Fruit fly (Drosophila melanogaster) whole organism, embryonic: Measurements from ENCODE around the gene CG34253.

Experiments used
- Abd-B ChIP-seq: fragments of 200-800 bp; sonication (Bioruptor generic); optimal IDR thresholded peaks from 2 replicates; lab custom pipeline; 2018; ENCODE audit warnings: missing biosample characterization, mild to moderate bottlenecking, missing genetic modification characterization, moderate library complexity
- Antp ChIP-seq: fragments of 200-800 bp; sonication (Bioruptor generic); optimal IDR thresholded peaks from 3 replicates; lab custom pipeline; 2016; ENCODE audit warnings: missing biosample characterization, missing genetic modification characterization
- Asciz ChIP-seq: fragments of 200-800 bp; sonication (Bioruptor generic); optimal IDR thresholded peaks from 2 replicates; lab custom pipeline; 2017; ENCODE audit warnings: missing biosample characterization, mild to moderate bottlenecking, missing genetic modification characterization, missing genetic modification reagents
- Atf6 ChIP-seq: fragments of 200-800 bp; sonication (Bioruptor generic); IDR thresholded peaks from 2 replicates; pipeline ENCODE4 v1.3.6; 2022; ENCODE audit warnings: missing biosample characterization, missing genetic modification characterization
- BEAF-32 ChIP-seq: fragments of 200-800 bp; sonication (Bioruptor generic); optimal IDR thresholded peaks from 3 replicates; lab custom pipeline; 2017; ENCODE audit warnings: missing biosample characterization, missing genetic modification characterization, mild to moderate bottlenecking, moderate library complexity, missing genetic modification reagents
- C15 ChIP-seq: fragments of 200-800 bp; sonication (Bioruptor generic); IDR thresholded peaks from 3 replicates; pipeline ENCODE4 v1.3.6; 2022; ENCODE audit warnings: missing biosample characterization, missing genetic modification characterization
- CG10147 ChIP-seq: fragments of 200-800 bp; sonication (Bioruptor generic); optimal IDR thresholded peaks from 2 replicates; lab custom pipeline; 2019; ENCODE audit warnings: missing biosample characterization, mild to moderate bottlenecking, missing genetic modification characterization, moderate library complexity
- CG10431 ChIP-seq: fragments of 200-800 bp; sonication (Bioruptor generic); optimal IDR thresholded peaks from 3 replicates; lab custom pipeline; 2018; ENCODE audit warnings: missing biosample characterization, mild to moderate bottlenecking, missing genetic modification characterization
- CG10543 ChIP-seq: fragments of 200-800 bp; sonication (Bioruptor generic); optimal IDR thresholded peaks from 3 replicates; lab custom pipeline; 2017; ENCODE audit warnings: missing biosample characterization, mild to moderate bottlenecking, missing genetic modification characterization, moderate library complexity
- CG12299 ChIP-seq: fragments of 200-800 bp; sonication (Bioruptor generic); optimal IDR thresholded peaks from 2 replicates; lab custom pipeline; 2018; ENCODE audit warnings: missing biosample characterization, mild to moderate bottlenecking, missing genetic modification characterization
- CG13296 ChIP-seq: fragments of 200-800 bp; sonication (Bioruptor generic); optimal IDR thresholded peaks from 3 replicates; lab custom pipeline; 2018; ENCODE audit warnings: missing biosample characterization, mild to moderate bottlenecking, missing genetic modification characterization
- CG15696 ChIP-seq: fragments of 200-800 bp; sonication (Bioruptor generic); optimal IDR thresholded peaks from 2 replicates; lab custom pipeline; 2019; ENCODE audit warnings: missing biosample characterization, mild to moderate bottlenecking, missing genetic modification characterization, moderate library complexity
- CG17186 ChIP-seq: fragments of 200-800 bp; sonication (Bioruptor generic); optimal IDR thresholded peaks from 3 replicates; lab custom pipeline; 2017; ENCODE audit warnings: missing biosample characterization, missing genetic modification reagents, missing genetic modification characterization
- CG1792 ChIP-seq: fragments of 200-800 bp; sonication (Bioruptor generic); optimal IDR thresholded peaks from 2 replicates; lab custom pipeline; 2016; ENCODE audit warnings: missing biosample characterization, missing genetic modification characterization
- CG18764 ChIP-seq: fragments of 200-800 bp; sonication (Bioruptor generic); optimal IDR thresholded peaks from 3 replicates; lab custom pipeline; 2016; ENCODE audit warnings: missing biosample characterization, missing genetic modification characterization
- CG32772 ChIP-seq: fragments of 200-800 bp; sonication (Bioruptor generic); IDR thresholded peaks from 2 replicates; pipeline ENCODE4 v1.3.6; 2022; ENCODE audit warnings: missing biosample characterization, missing genetic modification characterization
- CG5180 ChIP-seq: fragments of 200-800 bp; sonication (Bioruptor generic); optimal IDR thresholded peaks from 3 replicates; lab custom pipeline; 2017; ENCODE audit warnings: missing biosample characterization, missing genetic modification characterization, mild to moderate bottlenecking, moderate library complexity, missing genetic modification reagents
- CG8281 ChIP-seq: fragments of 200-800 bp; sonication (Bioruptor generic); optimal IDR thresholded peaks from 2 replicates; lab custom pipeline; 2018; ENCODE audit warnings: missing biosample characterization, mild to moderate bottlenecking, missing genetic modification characterization, moderate library complexity
- CG9876 ChIP-seq: fragments of 200-800 bp; sonication (Bioruptor generic); optimal IDR thresholded peaks from 2 replicates; lab custom pipeline; 2016; ENCODE audit warnings: missing biosample characterization, missing genetic modification characterization
- CTCF ChIP-seq: fragments of 200-800 bp; sonication (Bioruptor generic); optimal IDR thresholded peaks from 2 replicates; lab custom pipeline; 2017; ENCODE audit warnings: missing biosample characterization, mild to moderate bottlenecking, missing genetic modification characterization, moderate library complexity
- Camta ChIP-seq: fragments of 200-800 bp; sonication (Bioruptor generic); optimal IDR thresholded peaks from 2 replicates; lab custom pipeline; 2016; ENCODE audit warnings: missing biosample characterization, missing genetic modification characterization
- D19B ChIP-seq: fragments of 200-800 bp; sonication (Bioruptor generic); optimal IDR thresholded peaks from 2 replicates; lab custom pipeline; 2017; ENCODE audit warnings: missing biosample characterization, mild to moderate bottlenecking, missing genetic modification characterization
- Dad ChIP-seq: fragments of 200-800 bp; sonication (Bioruptor generic); optimal IDR thresholded peaks from 3 replicates; lab custom pipeline; 2016; ENCODE audit warnings: missing biosample characterization, missing genetic modification characterization
- Dbx ChIP-seq: fragments of 200-800 bp; sonication (Bioruptor generic); IDR thresholded peaks from 3 replicates; pipeline ENCODE4 v1.3.6; 2022; ENCODE audit warnings: missing biosample characterization, missing genetic modification characterization
- Dip2 ChIP-seq: fragments of 200-800 bp; sonication (Bioruptor generic); IDR thresholded peaks from 2 replicates; pipeline ENCODE4 v1.3.6; 2022; ENCODE audit warnings: missing biosample characterization, missing genetic modification characterization
- Dll ChIP-seq: fragments of 200-800 bp; sonication (Bioruptor generic); IDR thresholded peaks from 4 replicates; pipeline ENCODE4 v1.3.6; 2022; ENCODE audit warnings: missing biosample characterization, missing genetic modification characterization; ENCODE audit not compliant: partially characterized antibody
- Doc2 ChIP-seq: fragments of 200-800 bp; sonication (Bioruptor generic); IDR thresholded peaks from 2 replicates; pipeline ENCODE4 v1.3.6; 2022; ENCODE audit warnings: missing biosample characterization, missing genetic modification characterization
- E2f2 ChIP-seq: fragments of 200-800 bp; sonication (Bioruptor generic); IDR thresholded peaks from 2 replicates; pipeline ENCODE4 v1.3.6; 2022; ENCODE audit warnings: missing biosample characterization, missing genetic modification characterization
- Eip74EF ChIP-seq, 2 experiments: fragments of 200-800 bp in 1 of 2; fragments of >200 bp in 1 of 2; sonication (Bioruptor generic) in 1 of 2; optimal IDR thresholded peaks; 2 replicates each; lab custom pipeline; 2017 to 2019; ENCODE audit warnings: missing biosample characterization in 2 of 2, missing genetic modification characterization in 2 of 2, mild to moderate bottlenecking in 1 of 2, moderate library complexity in 1 of 2
- Elba2 ChIP-seq: fragments of 200-800 bp; sonication (Bioruptor generic); optimal IDR thresholded peaks from 3 replicates; lab custom pipeline; 2016; ENCODE audit warnings: missing biosample characterization, missing genetic modification characterization
- Ets65A ChIP-seq: fragments of 200-800 bp; sonication (Bioruptor generic); peaks from one replicate; lab custom pipeline; 2016; ENCODE audit warnings: missing biosample characterization, missing genetic modification characterization
- Fer1 ChIP-seq: fragments of 200-800 bp; sonication (Bioruptor generic); optimal IDR thresholded peaks from 2 replicates; lab custom pipeline; 2017; ENCODE audit warnings: missing biosample characterization, mild to moderate bottlenecking, missing genetic modification characterization
- Fer3 ChIP-seq: fragments of 200-800 bp; sonication (Bioruptor generic); optimal IDR thresholded peaks from 2 replicates; lab custom pipeline; 2018; ENCODE audit warnings: missing biosample characterization, mild to moderate bottlenecking, missing genetic modification characterization, moderate library complexity
- HLH4C ChIP-seq: fragments of 200-800 bp; sonication (Bioruptor generic); IDR thresholded peaks from 3 replicates; pipeline ENCODE4 v1.3.6; 2022; ENCODE audit warnings: missing biosample characterization, missing genetic modification characterization; ENCODE audit not compliant: partially characterized antibody
- HmgZ ChIP-seq: fragments of 200-800 bp; sonication (Bioruptor generic); optimal IDR thresholded peaks from 2 replicates; lab custom pipeline; 2018; ENCODE audit warnings: missing biosample characterization, mild to moderate bottlenecking, missing genetic modification characterization
- Hmx ChIP-seq: fragments of 200-800 bp; sonication (Bioruptor generic); optimal IDR thresholded peaks from 2 replicates; lab custom pipeline; 2016; ENCODE audit warnings: missing biosample characterization, missing genetic modification characterization
- Mes4 ChIP-seq: fragments of 200-800 bp; sonication (Bioruptor generic); optimal IDR thresholded peaks from 2 replicates; lab custom pipeline; 2016; ENCODE audit warnings: missing biosample characterization, missing genetic modification characterization
- Opbp ChIP-seq: fragments of 200-800 bp; sonication (Bioruptor generic); IDR thresholded peaks from 3 replicates; pipeline ENCODE4 v1.3.6; 2022; ENCODE audit warnings: missing biosample characterization, missing genetic modification characterization; ENCODE audit not compliant: partially characterized antibody
- Rfx ChIP-seq: fragments of 200-800 bp; sonication (Bioruptor generic); IDR thresholded peaks from 2 replicates; pipeline ENCODE4 v1.3.6; 2022; ENCODE audit warnings: missing biosample characterization, missing genetic modification characterization
- Scr ChIP-seq: fragments of 200-800 bp; sonication (Bioruptor generic); IDR thresholded peaks from 2 replicates; pipeline ENCODE4 v1.3.6; 2022; ENCODE audit warnings: missing biosample characterization, missing genetic modification characterization; ENCODE audit not compliant: partially characterized antibody
- Six4 ChIP-seq: fragments of 200-800 bp; sonication (Bioruptor generic); optimal IDR thresholded peaks from 2 replicates; lab custom pipeline; 2016; ENCODE audit warnings: missing biosample characterization, missing genetic modification characterization
- amos ChIP-seq: fragments of 200-800 bp; sonication (Bioruptor generic); IDR thresholded peaks from 2 replicates; pipeline ENCODE4 v1.3.6; 2022; ENCODE audit warnings: missing biosample characterization, missing genetic modification characterization; ENCODE audit not compliant: partially characterized antibody
- ara ChIP-seq: fragments of 200-800 bp; sonication (Bioruptor generic); IDR thresholded peaks from 2 replicates; pipeline ENCODE4 v1.3.6; 2022; ENCODE audit warnings: missing biosample characterization, missing genetic modification characterization
- az2 ChIP-seq: fragments of 200-800 bp; sonication (Bioruptor generic); optimal IDR thresholded peaks from 3 replicates; lab custom pipeline; 2016; ENCODE audit warnings: missing biosample characterization, missing genetic modification characterization
- br ChIP-seq: fragments of >200 bp; optimal IDR thresholded peaks from 2 replicates; lab custom pipeline; 2017
- cas ChIP-seq: fragments of 200-800 bp; sonication (Bioruptor generic); IDR thresholded peaks from 2 replicates; pipeline ENCODE4 v1.3.6; 2022; ENCODE audit warnings: missing biosample characterization, missing genetic modification characterization
- emc ChIP-seq: fragments of 200-800 bp; sonication (Bioruptor generic); optimal IDR thresholded peaks from 2 replicates; lab custom pipeline; 2016; ENCODE audit warnings: missing biosample characterization, missing genetic modification characterization
- nerfin-2 ChIP-seq: fragments of 200-800 bp; sonication (Bioruptor generic); IDR thresholded peaks from 2 replicates; pipeline ENCODE4 v1.3.6; 2022; ENCODE audit warnings: missing biosample characterization, missing genetic modification characterization; ENCODE audit not compliant: partially characterized antibody
- pum ChIP-seq: fragments of 200-800 bp; sonication (Bioruptor generic); optimal IDR thresholded peaks from 2 replicates; lab custom pipeline; 2016; ENCODE audit warnings: missing biosample characterization, missing genetic modification characterization
- ranshi ChIP-seq: fragments of 200-800 bp; sonication (Bioruptor generic); IDR thresholded peaks from 2 replicates; pipeline ENCODE4 v1.3.6; 2022; ENCODE audit warnings: missing biosample characterization, missing genetic modification characterization
- tgo ChIP-seq: fragments of 200-800 bp; sonication (Bioruptor generic); IDR thresholded peaks from 3 replicates; pipeline ENCODE4 v1.3.6; 2022; ENCODE audit warnings: missing biosample characterization, missing genetic modification characterization
- zen2 ChIP-seq: fragments of 200-800 bp; sonication (Bioruptor generic); IDR thresholded peaks from 3 replicates; pipeline ENCODE4 v1.3.6; 2022; ENCODE audit warnings: missing biosample characterization, missing genetic modification characterization; ENCODE audit not compliant: partially characterized antibody

Gene CG34253

dm6 chr3L:18088027-18088426 lies 907 bp upstream of the CG34253 start (continued):
- TF ChIP-seq CG13296 (GFP tag; lab: Kevin White, UChicago), result no peak
- TF ChIP-seq zen2 (GFP tag; lab: Robert Waterston, UW), result no peak
- TF ChIP-seq HLH4C (GFP tag; lab: Robert Waterston, UW), result peak; percentile 47; the same call in 2 of the 3 replicates
- TF ChIP-seq ranshi (GFP tag; lab: Robert Waterston, UW), result no peak
- TF ChIP-seq Dad (GFP tag; lab: Kevin White, UChicago), result no peak
- TF ChIP-seq ara (GFP tag; lab: Robert Waterston, UW), result 0 out of 2 replicates have a peak, but pooled peaks have one; percentile 21
- no peak for TF ChIP-seq Camta (GFP tag; lab: Kevin White, UChicago)
- TF ChIP-seq emc (GFP tag; lab: Kevin White, UChicago), result no peak
- TF ChIP-seq Abd-B (GFP tag; lab: Kevin White, UChicago), result peak; percentile 13
- no peak for TF ChIP-seq CG1792 (GFP tag; lab: Kevin White, UChicago)
- TF ChIP-seq Doc2, result no peak
- TF ChIP-seq nerfin-2 (GFP tag; lab: Robert Waterston, UW), result peak; percentile 18; the same call in 1 of the 2 replicates
- TF ChIP-seq Elba2 (GFP tag; lab: Kevin White, UChicago), result no peak
- no peak for TF ChIP-seq Six4 (GFP tag; lab: Kevin White, UChicago)
- no peak for TF ChIP-seq CG9876 (GFP tag; lab: Kevin White, UChicago)
- no peak for TF ChIP-seq CG10147 (GFP tag; lab: Kevin White, UChicago)
- TF ChIP-seq Asciz (GFP tag; lab: Kevin White, UChicago), result no peak
- no peak for TF ChIP-seq cas (GFP tag; lab: Robert Waterston, UW)
- peak; percentile 69 for TF ChIP-seq Ets65A (GFP tag; lab: Kevin White, UChicago)
- TF ChIP-seq C15 (GFP tag; lab: Robert Waterston, UW), result no peak
- no peak for TF ChIP-seq Rfx (GFP tag; lab: Robert Waterston, UW)
- peak; percentile 43 for TF ChIP-seq CG17186
- peak; percentile 73 for TF ChIP-seq Opbp (GFP tag; lab: Robert Waterston, UW)
- TF ChIP-seq az2 (GFP tag; lab: Kevin White, UChicago), result no peak
- TF ChIP-seq CG5180 (GFP tag; lab: Kevin White, UChicago), result no peak
- no peak for TF ChIP-seq Antp (GFP tag; lab: Kevin White, UChicago)
- TF ChIP-seq pum (GFP tag; lab: Kevin White, UChicago), result no peak
- TF ChIP-seq CG10543 (GFP tag; lab: Kevin White, UChicago), result no peak
- TF ChIP-seq BEAF-32 (GFP tag; lab: Kevin White, UChicago), result peak; percentile 43
- TF ChIP-seq CG10431 (GFP tag; lab: Kevin White, UChicago), result no peak
- peak; percentile 33; the same call in 1 of the 2 replicates for TF ChIP-seq E2f2 (GFP tag; lab: Robert Waterston, UW)
- no peak for TF ChIP-seq CG12299 (tag; lab: Kevin White, UChicago)
- no peak for TF ChIP-seq Hmx (GFP tag; lab: Kevin White, UChicago)
- TF ChIP-seq CG8281 (tag; lab: Kevin White, UChicago), result no peak
- TF ChIP-seq CG18764 (GFP tag; lab: Kevin White, UChicago), result no peak
- TF ChIP-seq CG15696 (tag; lab: Kevin White, UChicago), result peak; percentile 12
- no peak for TF ChIP-seq Fer1 (GFP tag; lab: Kevin White, UChicago)
- no peak for TF ChIP-seq Fer3 (tag; lab: Kevin White, UChicago)
- no peak for TF ChIP-seq Dip2 (GFP tag; lab: Robert Waterston, UW)
- TF ChIP-seq Scr (GFP tag; lab: Robert Waterston, UW), result no peak; the same call in 1 of the 2 replicates
- TF ChIP-seq CG32772 (GFP tag; lab: Robert Waterston, UW), result no peak
- no peak for TF ChIP-seq Dbx (GFP tag; lab: Robert Waterston, UW)
- peak; percentile 4 for TF ChIP-seq HmgZ
- TF ChIP-seq amos (GFP tag; lab: Robert Waterston, UW), result peak; percentile 63
- TF ChIP-seq Eip74EF (GFP tag; optimal IDR thresholded peaks at IDR 0.05; lab: Kevin White, UChicago), result peak in 1 of 2 experiments; percentile 99
- no peak for TF ChIP-seq Atf6 (GFP tag; lab: Robert Waterston, UW)
- TF ChIP-seq Mes4 (GFP tag; lab: Kevin White, UChicago), result no peak
- TF ChIP-seq br (lab: Kevin White, UChicago), result no peak
- peak; percentile 68 for TF ChIP-seq CTCF
- no peak for TF ChIP-seq Dll (GFP tag; lab: Robert Waterston, UW)
- TF ChIP-seq D19B (GFP tag; lab: Kevin White, UChicago), result no peak
- TF ChIP-seq tgo (GFP tag; lab: Robert Waterston, UW), result no peak
